Worm (Caenorhabditis elegans) whole organism, L2 larva: ENCODE results near the gene clec-27.

Source experiments
- C34F6.9 ChIP-seq: fragments of 150-350 bp; optimal IDR thresholded peaks from 2 replicates; lab custom pipeline; 2014; ENCODE audit warnings: missing biosample characterization, missing genetic modification characterization
- F13H6.1 ChIP-seq: sonication (generic microtip); optimal IDR thresholded peaks from 2 replicates; lab custom pipeline; 2016; ENCODE audit warnings: missing genetic modification characterization, missing compliant biosample characterization
- R02D3.7 ChIP-seq: fragments of 150-350 bp; optimal IDR thresholded peaks from 2 replicates; lab custom pipeline; 2014; ENCODE audit warnings: missing biosample characterization, missing genetic modification characterization
- ZK546.5 ChIP-seq: sonication (generic microtip); optimal IDR thresholded peaks from 2 replicates; lab custom pipeline; 2017; ENCODE audit warnings: missing biosample characterization, missing genetic modification characterization
- alr-1 ChIP-seq: fragments of 150-350 bp; optimal IDR thresholded peaks from 2 replicates; lab custom pipeline; 2014; ENCODE audit warnings: missing biosample characterization, missing genetic modification characterization
- ama-1 ChIP-seq: fragments of 150-350 bp; optimal IDR thresholded peaks from 2 replicates; lab custom pipeline; 2018; ENCODE audit warnings: inconsistent platforms
- blmp-1 ChIP-seq: sonication (generic microtip); optimal IDR thresholded peaks from 2 replicates; lab custom pipeline; 2017; ENCODE audit warnings: missing genetic modification characterization, mild to moderate bottlenecking, missing compliant biosample characterization, antibody characterized with exemption, moderate library complexity; ENCODE audit not compliant: insufficient read depth
- ceh-16 ChIP-seq: fragments of 150-350 bp; optimal IDR thresholded peaks from 2 replicates; lab custom pipeline; 2014; ENCODE audit warnings: missing biosample characterization, missing genetic modification characterization
- ceh-82 ChIP-seq: fragments of 150-350 bp; optimal IDR thresholded peaks from 2 replicates; lab custom pipeline; 2014; ENCODE audit warnings: missing biosample characterization, missing genetic modification characterization
- dmd-4 ChIP-seq: sonication (generic microtip); optimal IDR thresholded peaks from 2 replicates; lab custom pipeline; 2017; ENCODE audit warnings: missing biosample characterization, missing genetic modification characterization
- egl-27 ChIP-seq: sonication (generic microtip); optimal IDR thresholded peaks from 3 replicates; lab custom pipeline; 2017; ENCODE audit warnings: missing biosample characterization, missing genetic modification reagents, missing genetic modification characterization
- gmeb-1 ChIP-seq: fragments of 150-350 bp; optimal IDR thresholded peaks from 2 replicates; lab custom pipeline; 2014; ENCODE audit warnings: missing biosample characterization, missing genetic modification characterization
- lin-11 ChIP-seq: fragments of 150-350 bp; sonication (generic microtip); optimal IDR thresholded peaks from 2 replicates; lab custom pipeline; 2014; ENCODE audit warnings: missing biosample characterization, missing genetic modification characterization, inconsistent platforms, mixed read lengths
- lin-39 ChIP-seq: fragments of 150-350 bp; optimal IDR thresholded peaks from 2 replicates; lab custom pipeline; 2014; ENCODE audit warnings: missing biosample characterization, missing genetic modification reagents, missing genetic modification characterization
- lsy-2 ChIP-seq, 2 experiments: fragments of 150-350 bp in 1 of 2; sonication (generic microtip) in 1 of 2; optimal IDR thresholded peaks; 2 replicates each; lab custom pipeline; 2014 to 2017; ENCODE audit warnings: missing biosample characterization in 2 of 2, missing genetic modification characterization in 2 of 2
- mab-5 ChIP-seq: fragments of 150-350 bp; optimal IDR thresholded peaks from 2 replicates; lab custom pipeline; 2014; ENCODE audit warnings: missing biosample characterization, missing genetic modification characterization
- mdl-1 ChIP-seq, 2 experiments: fragments of 150-350 bp in 1 of 2; sonication (generic microtip) in 1 of 2; optimal IDR thresholded peaks; 2 replicates each; lab custom pipeline; 2017; ENCODE audit warnings: missing biosample characterization in 2 of 2, missing genetic modification characterization in 2 of 2
- nhr-129 ChIP-seq: fragments of 150-350 bp; optimal IDR thresholded peaks from 2 replicates; lab custom pipeline; 2014; ENCODE audit warnings: missing biosample characterization, missing genetic modification characterization
- nhr-77 ChIP-seq: fragments of 150-350 bp; optimal IDR thresholded peaks from 2 replicates; lab custom pipeline; 2014; ENCODE audit warnings: missing biosample characterization, missing genetic modification characterization
- peb-1 ChIP-seq: fragments of 150-350 bp; optimal IDR thresholded peaks from 2 replicates; lab custom pipeline; 2014; ENCODE audit warnings: missing biosample characterization, missing genetic modification characterization
- skn-1 ChIP-seq: sonication (generic microtip); optimal IDR thresholded peaks from 2 replicates; lab custom pipeline; 2017; ENCODE audit warnings: missing biosample characterization, missing genetic modification characterization
- sma-3 ChIP-seq: sonication (generic microtip); optimal IDR thresholded peaks from 2 replicates; lab custom pipeline; 2016; ENCODE audit warnings: missing genetic modification reagents, missing genetic modification characterization, missing compliant biosample characterization
- sma-9 ChIP-seq, 2 experiments: fragments of 150-350 bp in 1 of 2; sonication (generic microtip) in 1 of 2; optimal IDR thresholded peaks; 2 replicates each; lab custom pipeline; 2014 to 2016; ENCODE audit warnings: missing genetic modification characterization in 2 of 2, mild to moderate bottlenecking in 1 of 2, missing biosample characterization in 1 of 2, missing compliant biosample characterization in 1 of 2, missing genetic modification reagents in 1 of 2, moderate library complexity in 1 of 2
- unc-39 ChIP-seq: fragments of 150-350 bp; optimal IDR thresholded peaks from 2 replicates; lab custom pipeline; 2014; ENCODE audit warnings: missing biosample characterization, missing genetic modification characterization
- unc-55 ChIP-seq: fragments of 150-350 bp; sonication (generic microtip); optimal IDR thresholded peaks from 3 replicates; lab custom pipeline; 2014; ENCODE audit warnings: missing biosample characterization, missing genetic modification reagents, missing genetic modification characterization
- unc-62 ChIP-seq: fragments of 150-350 bp; optimal IDR thresholded peaks from 2 replicates; lab custom pipeline; 2014; ENCODE audit warnings: missing biosample characterization, missing genetic modification reagents, missing genetic modification characterization
- zag-1 ChIP-seq: fragments of 150-350 bp; optimal IDR thresholded peaks from 2 replicates; lab custom pipeline; 2014; ENCODE audit warnings: missing biosample characterization, missing genetic modification characterization
- ztf-11 ChIP-seq: sonication (generic microtip); optimal IDR thresholded peaks from 2 replicates; lab custom pipeline; 2017; ENCODE audit warnings: missing biosample characterization, missing genetic modification characterization
- ztf-4 ChIP-seq: fragments of 150-350 bp; optimal IDR thresholded peaks from 2 replicates; lab custom pipeline; 2014; ENCODE audit warnings: missing biosample characterization, missing genetic modification characterization

clec-27 gene

ce11 chrV:16857977-16858479, 3.6 kb downstream of the clec-27 start, which contains the start of the genes clec-31 and clec-22:
TSS of gene clec-31 (minus strand) at chrV:16858077.
TSS of gene clec-22 (plus strand) at chrV:16858429.
- TF ChIP-seq sma-9 (GFP tag; optimal IDR thresholded peaks at IDR 0.05; lab: Kevin White, UChicago) = no peak
- no peak for TF ChIP-seq sma-9 (tag; optimal IDR thresholded peaks at IDR 0.05; lab: Kevin White, UChicago)
- no peak for TF ChIP-seq alr-1 (tag; lab: Kevin White, UChicago)
- no peak for TF ChIP-seq C34F6.9 (tag; lab: Kevin White, UChicago)
- no peak for TF ChIP-seq lsy-2 (tag; optimal IDR thresholded peaks at IDR 0.05; lab: Kevin White, UChicago)
- TF ChIP-seq egl-27 (tag; lab: Kevin White, UChicago) = no peak
- TF ChIP-seq F13H6.1 = no peak
- TF ChIP-seq nhr-129 = no peak
- TF ChIP-seq ztf-4 = no peak
- no peak for TF ChIP-seq unc-55 (GFP tag; lab: Kevin White, UChicago)
- TF ChIP-seq ceh-16 (tag; lab: Kevin White, UChicago) = no peak
- TF ChIP-seq nhr-77 (tag; lab: Kevin White, UChicago) = no peak
- no peak for TF ChIP-seq lin-11 (tag; lab: Kevin White, UChicago)
- no peak for TF ChIP-seq gmeb-1 (tag; lab: Kevin White, UChicago)
- TF ChIP-seq sma-3 = no peak

ce11 chrV:16861719-16862118, 7.3 kb downstream of the clec-27 start, which contains the start of the genes clec-32 and clec-24:
TSS of gene clec-32 (minus strand) at chrV:16861819.
TSS of gene clec-24 (plus strand) at chrV:16862012.
- TF ChIP-seq dmd-4 (tag; lab: Kevin White, UChicago) (no peak), unc-62 (no peak), ceh-16 (tag; lab: Kevin White, UChicago) (no peak), C34F6.9 (tag; lab: Kevin White, UChicago) (no peak), ceh-82 (no peak), skn-1 (tag; lab: Kevin White, UChicago) (no peak), lin-11 (tag; lab: Kevin White, UChicago) (no peak), ZK546.5 (tag; lab: Kevin White, UChicago) (no peak), lin-39 (tag; lab: Kevin White, UChicago) (no peak), F13H6.1 (no peak), zag-1 (no peak), egl-27 (tag; lab: Kevin White, UChicago) (no peak), peb-1 (tag; lab: Kevin White, UChicago) (no peak), ztf-11 (tag; lab: Kevin White, UChicago) (no peak)
- TF ChIP-seq, all 48 proteins: peak for 0

- TF ChIP-seq R02D3.7 (tag; lab: Kevin White, UChicago) = no peak
Observed at ce11 chrV:16865404-16865803, 11.0 kb downstream of the clec-27 start, which contains the start of gene clec-28. TSS of gene clec-28 (plus strand) at chrV:16865704.

ce11 chrV:16869740-16870139, 15.3 kb downstream of the clec-27 start, which contains the start of gene clec-33:
TSS of gene clec-33 (minus strand) at chrV:16869840.
- no peak for TF ChIP-seq alr-1 (tag; lab: Kevin White, UChicago)
- TF ChIP-seq C34F6.9 (tag; lab: Kevin White, UChicago) = no peak
- no peak for TF ChIP-seq unc-39
- no peak for TF ChIP-seq mab-5 (tag; lab: Kevin White, UChicago)

ce11 chrV:16871387-16871786, 17.0 kb downstream of the clec-27 start, which contains the start of gene thn-4:
TSS of gene thn-4 (minus strand) at chrV:16871487.
- TF ChIP-seq unc-55 (GFP tag; lab: Kevin White, UChicago) (no peak), unc-62 (no peak), blmp-1 (tag; lab: Kevin White, UChicago) (no peak), sma-3 (no peak), ama-1 (lab: Kevin White, UChicago) (no peak), nhr-129 (no peak), lin-39 (tag; lab: Kevin White, UChicago) (no peak), sma-9 (GFP tag; optimal IDR thresholded peaks at IDR 0.05; lab: Kevin White, UChicago) (no peak), sma-9 (tag; optimal IDR thresholded peaks at IDR 0.05; lab: Kevin White, UChicago) (no peak), mdl-1 (tag; optimal IDR thresholded peaks at IDR 0.05; lab: Kevin White, UChicago) (no peak), R02D3.7 (tag; lab: Kevin White, UChicago) (no peak)
- TF ChIP-seq, all 48 proteins: peak for 0

ce11 chrV:16873642-16874041, 19.2 kb downstream of the clec-27 start, which contains the start of gene srw-23:
TSS of gene srw-23 (plus strand) at chrV:16873942.
- TF ChIP-seq R02D3.7 (tag; lab: Kevin White, UChicago) (no peak), lsy-2 (tag; optimal IDR thresholded peaks at IDR 0.05; lab: Kevin White, UChicago) (no peak)
- TF ChIP-seq, all 48 proteins: peak for 0
